Worm (Caenorhabditis elegans) whole organism, L1 larva: ENCODE results near the gene ZK1248.15.

ENCODE experiments used
- ceh-82 ChIP-seq, 3 experiments: fragments of 150-350 bp in 1 of 3; sonication (generic microtip) in 2 of 3; optimal IDR thresholded peaks; 2 replicates each; lab custom pipeline; 2014 to 2017; ENCODE audit warnings: missing biosample characterization in 3 of 3, missing genetic modification characterization in 3 of 3
- ceh-88 ChIP-seq: fragments of 200-800 bp; sonication (Bioruptor generic); IDR thresholded peaks from 2 replicates; pipeline ENCODE4 v1.3.6; 2022; ENCODE audit warnings: missing genetic modification characterization, missing compliant biosample characterization
- fkh-8 ChIP-seq: sonication (generic microtip); optimal IDR thresholded peaks from 2 replicates; lab custom pipeline; 2016; ENCODE audit warnings: mild to moderate bottlenecking, missing genetic modification characterization, missing compliant biosample characterization

- TF ChIP-seq ceh-88 (GFP tag; lab: Robert Waterston, UW) (no peak), ceh-82 (tag; optimal IDR thresholded peaks at IDR 0.05; lab: Kevin White, UChicago) (no peak), fkh-8 (tag; lab: Kevin White, UChicago) (no peak)
Measured at ce11 chrII:5865405-5866308, 27.3 kb upstream of the ZK1248.15 start, which contains the start of gene F55C12.19.
